Fruit fly (Drosophila melanogaster): Measurements from ENCODE around the gene Zmynd8.

The Zmynd8 gene

dm6 chr3R:31630376-31630775 is 38.9 kb upstream of the Zmynd8 start:
- TF ChIP-seq sob (GFP tag; IDR thresholded peaks at IDR 0.05) (peak; percentile 48; the same call in 1 of the 2 replicates), al (GFP tag; IDR thresholded peaks at IDR 0.05) (no peak), eyg (GFP tag; optimal IDR thresholded peaks at IDR 0.05) (no peak), esg (GFP tag; conservative IDR thresholded peaks at IDR 0.05) (0 out of 2 replicates have a peak, but pooled peaks have one; percentile 12), CG2678 (tag; optimal IDR thresholded peaks at IDR 0.05) (peak; percentile 15), CG15479 (GFP tag; optimal IDR thresholded peaks at IDR 0.05) (no peak), fd64A (GFP tag; optimal IDR thresholded peaks at IDR 0.05) (no peak), pho (GFP tag; optimal IDR thresholded peaks at IDR 0.05) (peak; percentile 29), CG18011 (GFP tag; optimal IDR thresholded peaks at IDR 0.05) (no peak), CG6254 (GFP tag; optimal IDR thresholded peaks at IDR 0.05) (no peak), grau (tag; optimal IDR thresholded peaks at IDR 0.05) (peak; percentile 4), Meics (GFP tag; optimal IDR thresholded peaks at IDR 0.05) (peak; percentile 25), tio (GFP tag; optimal IDR thresholded peaks at IDR 0.05) (peak; percentile 5), CG13894 (tag; optimal IDR thresholded peaks at IDR 0.05) (peak; percentile 1), da (GFP tag; optimal IDR thresholded peaks at IDR 0.05) (no peak), sr (GFP tag; IDR thresholded peaks at IDR 0.05) (no peak), fd96Cb (tag; optimal IDR thresholded peaks at IDR 0.05) (no peak), Opbp (GFP tag; IDR thresholded peaks at IDR 0.05; ENCODE audit: partially characterized antibody) (no peak), lilli (GFP tag; optimal IDR thresholded peaks at IDR 0.05) (peak; percentile 34), pan (optimal IDR thresholded peaks at IDR 0.05) (no peak), pan (GFP tag; optimal IDR thresholded peaks at IDR 0.05 in 1 of 2, IDR thresholded peaks at IDR 0.05 in 1 of 2) (peak in 1 of 2 experiments; percentile 31), CG6813 (GFP tag; optimal IDR thresholded peaks at IDR 0.05) (peak; percentile 7), mam (GFP tag; optimal IDR thresholded peaks at IDR 0.05) (peak; percentile 36), sens (GFP tag) (peak; percentile 53), cwo (GFP tag; optimal IDR thresholded peaks at IDR 0.05) (peak; percentile 35), Hsf (GFP tag; optimal IDR thresholded peaks at IDR 0.05) (peak; percentile 3), BEAF-32 (GFP tag; optimal IDR thresholded peaks at IDR 0.05) (no peak), zfh1 (GFP tag; IDR thresholded peaks at IDR 0.05) (0 out of 3 replicates have a peak, but pooled peaks have one; percentile 20), wdn (GFP tag; IDR thresholded peaks at IDR 0.05) (no peak), CG1647 (GFP tag; optimal IDR thresholded peaks at IDR 0.05) (no peak), Deaf1 (tag; optimal IDR thresholded peaks at IDR 0.05) (no peak), Ets65A (GFP tag) (peak; percentile 42), HLH4C (GFP tag; IDR thresholded peaks at IDR 0.05; ENCODE audit: partially characterized antibody) (no peak), Med (GFP tag) (peak; percentile 82), Oaz (GFP tag; IDR thresholded peaks at IDR 0.05) (peak; percentile 33; the same call in 1 of the 2 replicates), mld (GFP tag; IDR thresholded peaks at IDR 0.05; ENCODE audit: partially characterized antibody) (no peak), CG7556 (GFP tag; optimal IDR thresholded peaks at IDR 0.05) (peak; percentile 20), B-H1 (GFP tag; IDR thresholded peaks at IDR 0.05) (no peak), Dbx (GFP tag; IDR thresholded peaks at IDR 0.05) (peak; percentile 38; the same call in 1 of the 3 replicates), Rfx (GFP tag; IDR thresholded peaks at IDR 0.05) (peak; percentile 63), CG7963 (GFP tag; IDR thresholded peaks at IDR 0.05; ENCODE audit: partially characterized antibody) (no peak), gem (tag; optimal IDR thresholded peaks at IDR 0.05) (peak; percentile 17), Mes4 (GFP tag; optimal IDR thresholded peaks at IDR 0.05) (no peak), CG17328 (GFP tag; IDR thresholded peaks at IDR 0.05) (0 out of 2 replicates have a peak, but pooled peaks have one; percentile 20), Gug (GFP tag; IDR thresholded peaks at IDR 0.05) (peak; percentile 29; the same call in 1 of the 4 replicates), lab (GFP tag; optimal IDR thresholded peaks at IDR 0.05) (peak; percentile 65), gsb-n (tag; optimal IDR thresholded peaks at IDR 0.05) (no peak), CG13624 (GFP tag; optimal IDR thresholded peaks at IDR 0.05) (peak; percentile 46), Xbp1 (GFP tag; optimal IDR thresholded peaks at IDR 0.05) (peak; percentile 27), CG14014 (GFP tag; IDR thresholded peaks at IDR 0.05) (peak; percentile 45; the same call in 1 of the 2 replicates), Antp (GFP tag; optimal IDR thresholded peaks at IDR 0.05) (peak; percentile 9)

Data from whole organism, embryonic.